Fruit fly (Drosophila melanogaster) whole organism, embryonic: Measurements from ENCODE around the gene CG3513.

ENCODE experiments used
- Adf1 ChIP-seq: fragments of 200-800 bp; sonication (Bioruptor generic); IDR thresholded peaks from 2 replicates; pipeline ENCODE4 v1.3.6; 2022; ENCODE audit warnings: missing biosample characterization, missing genetic modification characterization
- Aef1 ChIP-seq: fragments of 200-800 bp; sonication (Bioruptor generic); IDR thresholded peaks from 3 replicates; pipeline ENCODE4 v1.3.6; 2022; ENCODE audit warnings: missing biosample characterization, missing genetic modification characterization
- CG1233 ChIP-seq: fragments of 200-800 bp; sonication (Bioruptor generic); optimal IDR thresholded peaks from 4 replicates; lab custom pipeline; 2018; ENCODE audit warnings: missing biosample characterization, mild to moderate bottlenecking, missing genetic modification characterization
- CG12659 ChIP-seq: fragments of 200-800 bp; sonication (Bioruptor generic); optimal IDR thresholded peaks from 3 replicates; lab custom pipeline; 2017; ENCODE audit warnings: mild to moderate bottlenecking, missing biosample characterization, missing genetic modification reagents, missing genetic modification characterization
- CG15514 ChIP-seq: fragments of 200-800 bp; sonication (Bioruptor generic); optimal IDR thresholded peaks from 3 replicates; lab custom pipeline; 2017; ENCODE audit warnings: missing biosample characterization, missing genetic modification characterization, mild to moderate bottlenecking, moderate library complexity, missing genetic modification reagents
- CG15601 ChIP-seq: fragments of 200-800 bp; sonication (Bioruptor generic); optimal IDR thresholded peaks from 3 replicates; lab custom pipeline; 2019; ENCODE audit warnings: missing biosample characterization, mild to moderate bottlenecking, missing genetic modification characterization, moderate library complexity
- CG1647 ChIP-seq: fragments of 200-800 bp; sonication (Bioruptor generic); optimal IDR thresholded peaks from 3 replicates; lab custom pipeline; 2016; ENCODE audit warnings: missing biosample characterization, missing genetic modification characterization
- CG16815 ChIP-seq: fragments of 200-800 bp; sonication (Bioruptor generic); optimal IDR thresholded peaks from 3 replicates; lab custom pipeline; 2017; ENCODE audit warnings: missing biosample characterization, mild to moderate bottlenecking, missing genetic modification characterization
- CG17359 ChIP-seq: fragments of 200-800 bp; sonication (Bioruptor generic); optimal IDR thresholded peaks from 3 replicates; lab custom pipeline; 2018; ENCODE audit warnings: missing biosample characterization, mild to moderate bottlenecking, missing genetic modification characterization, moderate library complexity
- CG17361 ChIP-seq: fragments of 200-800 bp; sonication (Bioruptor generic); IDR thresholded peaks from 3 replicates; pipeline ENCODE4 v1.3.6; 2022; ENCODE audit warnings: missing biosample characterization, missing genetic modification characterization
- CG3065 ChIP-seq: fragments of 200-800 bp; sonication (Bioruptor generic); optimal IDR thresholded peaks from 2 replicates; lab custom pipeline; 2016; ENCODE audit warnings: missing biosample characterization, missing genetic modification characterization
- CG31224 ChIP-seq: fragments of 200-800 bp; sonication (Bioruptor generic); IDR thresholded peaks from 2 replicates; pipeline ENCODE4 v1.3.6; 2022; ENCODE audit warnings: missing biosample characterization, missing genetic modification characterization
- CG31365 ChIP-seq: fragments of 200-800 bp; sonication (Bioruptor generic); optimal IDR thresholded peaks from 2 replicates; lab custom pipeline; 2018; ENCODE audit warnings: missing biosample characterization, mild to moderate bottlenecking, missing genetic modification characterization
- CG32772 ChIP-seq: fragments of 200-800 bp; sonication (Bioruptor generic); IDR thresholded peaks from 2 replicates; pipeline ENCODE4 v1.3.6; 2022; ENCODE audit warnings: missing biosample characterization, missing genetic modification characterization
- CG33557 ChIP-seq: fragments of 200-800 bp; sonication (Bioruptor generic); optimal IDR thresholded peaks from 2 replicates; lab custom pipeline; 2019; ENCODE audit warnings: missing biosample characterization, mild to moderate bottlenecking, missing genetic modification characterization, moderate library complexity
- CG3847 ChIP-seq: fragments of 200-800 bp; sonication (Bioruptor generic); IDR thresholded peaks from 2 replicates; pipeline ENCODE4 v1.3.6; 2022; ENCODE audit warnings: missing biosample characterization, missing genetic modification characterization
- CG4707 ChIP-seq: fragments of 200-800 bp; sonication (Bioruptor generic); optimal IDR thresholded peaks from 2 replicates; lab custom pipeline; 2018; ENCODE audit warnings: missing biosample characterization, mild to moderate bottlenecking, missing genetic modification characterization, moderate library complexity
- CG5180 ChIP-seq: fragments of 200-800 bp; sonication (Bioruptor generic); optimal IDR thresholded peaks from 3 replicates; lab custom pipeline; 2017; ENCODE audit warnings: missing biosample characterization, missing genetic modification characterization, mild to moderate bottlenecking, moderate library complexity, missing genetic modification reagents
- CG5245 ChIP-seq: fragments of 200-800 bp; sonication (Bioruptor generic); optimal IDR thresholded peaks from 3 replicates; lab custom pipeline; 2016; ENCODE audit warnings: missing biosample characterization, missing genetic modification characterization
- CG6689 ChIP-seq: fragments of 200-800 bp; sonication (Bioruptor generic); IDR thresholded peaks from 2 replicates; pipeline ENCODE4 v1.3.6; 2022; ENCODE audit warnings: missing biosample characterization, missing genetic modification characterization
- CG6765 ChIP-seq: fragments of 200-800 bp; sonication (Bioruptor generic); optimal IDR thresholded peaks from 3 replicates; lab custom pipeline; 2017; ENCODE audit warnings: missing biosample characterization, mild to moderate bottlenecking, missing genetic modification characterization
- CG7271 ChIP-seq: fragments of 200-800 bp; sonication (Bioruptor generic); optimal IDR thresholded peaks from 2 replicates; lab custom pipeline; 2018; ENCODE audit warnings: missing biosample characterization, mild to moderate bottlenecking, missing genetic modification characterization, moderate library complexity
- CG7786 ChIP-seq: fragments of 200-800 bp; sonication (Bioruptor generic); optimal IDR thresholded peaks from 2 replicates; lab custom pipeline; 2016; ENCODE audit warnings: missing biosample characterization, missing genetic modification characterization
- CG8089 ChIP-seq: fragments of 200-800 bp; sonication (Bioruptor generic); optimal IDR thresholded peaks from 3 replicates; lab custom pipeline; 2016; ENCODE audit warnings: missing biosample characterization, missing genetic modification characterization
- CG8478 ChIP-seq: fragments of >200 bp; optimal IDR thresholded peaks from 2 replicates; lab custom pipeline; 2018
- CG9932 ChIP-seq: fragments of 200-800 bp; sonication (Bioruptor generic); IDR thresholded peaks from 2 replicates; pipeline ENCODE4 v1.3.6; 2022; ENCODE audit warnings: missing biosample characterization, missing genetic modification characterization
- Camta ChIP-seq: fragments of 200-800 bp; sonication (Bioruptor generic); optimal IDR thresholded peaks from 2 replicates; lab custom pipeline; 2016; ENCODE audit warnings: missing biosample characterization, missing genetic modification characterization
- Dll ChIP-seq: fragments of 200-800 bp; sonication (Bioruptor generic); IDR thresholded peaks from 4 replicates; pipeline ENCODE4 v1.3.6; 2022; ENCODE audit warnings: missing biosample characterization, missing genetic modification characterization; ENCODE audit not compliant: partially characterized antibody
- ERR ChIP-seq: fragments of 200-800 bp; sonication (Bioruptor generic); optimal IDR thresholded peaks from 2 replicates; lab custom pipeline; 2016; ENCODE audit warnings: missing biosample characterization, missing genetic modification characterization
- Eip74EF ChIP-seq, 2 experiments: fragments of 200-800 bp in 1 of 2; fragments of >200 bp in 1 of 2; sonication (Bioruptor generic) in 1 of 2; optimal IDR thresholded peaks; 2 replicates each; lab custom pipeline; 2017 to 2019; ENCODE audit warnings: missing biosample characterization in 2 of 2, missing genetic modification characterization in 2 of 2, mild to moderate bottlenecking in 1 of 2, moderate library complexity in 1 of 2
- Ets65A ChIP-seq: fragments of 200-800 bp; sonication (Bioruptor generic); peaks from one replicate; lab custom pipeline; 2016; ENCODE audit warnings: missing biosample characterization, missing genetic modification characterization
- H15 ChIP-seq: fragments of 200-800 bp; sonication (Bioruptor generic); IDR thresholded peaks from 3 replicates; pipeline ENCODE4 v1.3.6; 2022; ENCODE audit warnings: missing biosample characterization, missing genetic modification characterization
- Mad ChIP-seq: fragments of 200-800 bp; sonication (Bioruptor generic); optimal IDR thresholded peaks from 2 replicates; lab custom pipeline; 2016; ENCODE audit warnings: missing biosample characterization, missing genetic modification characterization
- NC2β ChIP-seq: fragments of 200-800 bp; sonication (Bioruptor generic); optimal IDR thresholded peaks from 2 replicates; lab custom pipeline; 2016; ENCODE audit warnings: missing biosample characterization, missing genetic modification characterization
- Sox100B ChIP-seq: fragments of 200-800 bp; sonication (Bioruptor generic); optimal IDR thresholded peaks from 3 replicates; lab custom pipeline; 2018; ENCODE audit warnings: missing biosample characterization, mild to moderate bottlenecking, missing genetic modification characterization
- ac ChIP-seq: fragments of 200-800 bp; sonication (Bioruptor generic); optimal IDR thresholded peaks from 3 replicates; lab custom pipeline; 2017; ENCODE audit warnings: missing biosample characterization, mild to moderate bottlenecking, missing genetic modification characterization
- al ChIP-seq: fragments of 200-800 bp; sonication (Bioruptor generic); IDR thresholded peaks from 2 replicates; pipeline ENCODE4 v1.3.6; 2022; ENCODE audit warnings: missing biosample characterization, missing genetic modification characterization
- az2 ChIP-seq: fragments of 200-800 bp; sonication (Bioruptor generic); optimal IDR thresholded peaks from 3 replicates; lab custom pipeline; 2016; ENCODE audit warnings: missing biosample characterization, missing genetic modification characterization
- crp ChIP-seq, 2 experiments: fragments of 200-800 bp; sonication (Bioruptor generic); optimal IDR thresholded peaks; 2 replicates in 1 of 2; 3 replicates in 1 of 2; lab custom pipeline; 2017; ENCODE audit warnings: missing biosample characterization in 2 of 2, missing genetic modification characterization in 2 of 2, mild to moderate bottlenecking in 1 of 2, moderate library complexity in 1 of 2
- dm ChIP-seq: fragments of 200-800 bp; sonication (Bioruptor generic); optimal IDR thresholded peaks from 3 replicates; lab custom pipeline; 2016; ENCODE audit warnings: missing biosample characterization, missing genetic modification characterization
- gcm2 ChIP-seq: fragments of 200-800 bp; sonication (Bioruptor generic); optimal IDR thresholded peaks from 2 replicates; lab custom pipeline; 2016; ENCODE audit warnings: missing biosample characterization, missing genetic modification characterization
- hbn ChIP-seq: fragments of 200-800 bp; sonication (Bioruptor generic); IDR thresholded peaks from 2 replicates; pipeline ENCODE4 v1.3.6; 2022; ENCODE audit warnings: missing biosample characterization, missing genetic modification characterization; ENCODE audit not compliant: partially characterized antibody
- insv ChIP-seq, 2 experiments: fragments of 200-800 bp; sonication (Bioruptor generic); optimal IDR thresholded peaks; 3 replicates each; lab custom pipeline; 2016 to 2018; ENCODE audit warnings: missing biosample characterization in 2 of 2, missing genetic modification characterization in 2 of 2
- lbe ChIP-seq: fragments of 200-800 bp; sonication (Bioruptor generic); optimal IDR thresholded peaks from 2 replicates; lab custom pipeline; 2016; ENCODE audit warnings: missing biosample characterization, mild to moderate bottlenecking, missing genetic modification characterization
- nmo ChIP-seq: fragments of 200-800 bp; sonication (Bioruptor generic); optimal IDR thresholded peaks from 2 replicates; lab custom pipeline; 2018; ENCODE audit warnings: missing biosample characterization, mild to moderate bottlenecking, missing genetic modification characterization, moderate library complexity
- sens ChIP-seq: fragments of 200-800 bp; sonication (Bioruptor generic); peaks from one replicate; lab custom pipeline; 2016; ENCODE audit warnings: missing biosample characterization, missing genetic modification characterization
- seq ChIP-seq: fragments of 200-800 bp; sonication (Bioruptor generic); IDR thresholded peaks from 2 replicates; pipeline ENCODE4 v1.3.6; 2022; ENCODE audit warnings: missing biosample characterization, missing genetic modification characterization
- tup ChIP-seq: fragments of 200-800 bp; sonication (Bioruptor generic); optimal IDR thresholded peaks from 2 replicates; lab custom pipeline; 2016; ENCODE audit warnings: missing biosample characterization, mild to moderate bottlenecking, missing genetic modification characterization, moderate library complexity
- vvl ChIP-seq: fragments of 200-800 bp; sonication (Bioruptor generic); IDR thresholded peaks from 2 replicates; pipeline ENCODE4 v1.3.6; 2022; ENCODE audit warnings: missing biosample characterization, missing genetic modification characterization
- zfh2 ChIP-seq: fragments of 200-800 bp; sonication (Bioruptor generic); optimal IDR thresholded peaks from 2 replicates; lab custom pipeline; 2016; ENCODE audit warnings: missing biosample characterization, missing genetic modification characterization

CG3513 gene

dm6 chr2L:3712949-3713416 lies 20.0 kb upstream of the CG3513 start, which contains the start of the genes CG31955 and CG2818 (continued):
- TF ChIP-seq CG31365 (tag; lab: Kevin White, UChicago): no peak
- TF ChIP-seq CG1647 (GFP tag; lab: Kevin White, UChicago): no peak
- TF ChIP-seq ac (GFP tag; lab: Kevin White, UChicago): no peak
- TF ChIP-seq Adf1 (GFP tag; lab: Robert Waterston, UW): 0 out of 2 replicates have a peak, but pooled peaks have one; percentile 5
- TF ChIP-seq NC2β (GFP tag; lab: Kevin White, UChicago): peak; percentile 3
- peak; percentile 59 for TF ChIP-seq hbn (GFP tag; lab: Robert Waterston, UW)
- TF ChIP-seq az2 (GFP tag; lab: Kevin White, UChicago): peak; percentile 1
- TF ChIP-seq CG33557: no peak
- no peak for TF ChIP-seq Camta (GFP tag; lab: Kevin White, UChicago)
- no peak for TF ChIP-seq CG5245 (GFP tag; lab: Kevin White, UChicago)
- TF ChIP-seq al: no peak
- peak; percentile 71 to 96 for TF ChIP-seq crp (GFP tag; optimal IDR thresholded peaks at IDR 0.05; lab: Kevin White, UChicago)
- no peak for TF ChIP-seq CG32772 (GFP tag; lab: Robert Waterston, UW)
- TF ChIP-seq CG17359: no peak
- no peak for TF ChIP-seq CG3065 (GFP tag; lab: Kevin White, UChicago)
- peak; percentile 9 for TF ChIP-seq ERR (GFP tag; lab: Kevin White, UChicago)
- no peak for TF ChIP-seq insv (GFP tag; optimal IDR thresholded peaks at IDR 0.05; lab: Kevin White, UChicago)
- no peak for TF ChIP-seq seq (GFP tag; lab: Robert Waterston, UW)
- TF ChIP-seq lbe (GFP tag; lab: Kevin White, UChicago): no peak
- TF ChIP-seq CG8089: no peak
- no peak for TF ChIP-seq CG1233 (GFP tag; lab: Kevin White, UChicago)
- no peak for TF ChIP-seq gcm2 (GFP tag; lab: Kevin White, UChicago)
- TF ChIP-seq CG8478: no peak
- TF ChIP-seq Eip74EF (GFP tag; optimal IDR thresholded peaks at IDR 0.05; lab: Kevin White, UChicago): no peak

dm6 chr2L:3711665-3712064 lies 18.7 kb upstream of the CG3513 start, which contains the start of gene cutlet:
TSS of gene cutlet (minus strand) at chr2L:3711748.
- TF ChIP-seq CG31224 (GFP tag; lab: Robert Waterston, UW) (no peak), CG6765 (GFP tag; lab: Kevin White, UChicago) (no peak), CG4707 (GFP tag; lab: Kevin White, UChicago) (no peak), Sox100B (GFP tag; lab: Kevin White, UChicago) (peak; percentile 44), CG5245 (GFP tag; lab: Kevin White, UChicago) (no peak), dm (GFP tag; lab: Kevin White, UChicago) (no peak), Mad (no peak), CG32772 (GFP tag; lab: Robert Waterston, UW) (no peak), CG1647 (GFP tag; lab: Kevin White, UChicago) (no peak), tup (no peak), CG17361 (GFP tag; lab: Robert Waterston, UW) (0 out of 3 replicates have a peak, but pooled peaks have one; percentile 8), CG9932 (GFP tag; lab: Robert Waterston, UW) (no peak), insv (GFP tag; optimal IDR thresholded peaks at IDR 0.05; lab: Kevin White, UChicago) (no peak), CG7786 (GFP tag; lab: Kevin White, UChicago) (no peak), Ets65A (GFP tag; lab: Kevin White, UChicago) (no peak), nmo (GFP tag; lab: Kevin White, UChicago) (peak; percentile 24), CG7271 (tag; lab: Kevin White, UChicago) (no peak), CG12659 (peak; percentile 34), CG3847 (GFP tag; lab: Robert Waterston, UW) (peak; percentile 57), CG5180 (no peak), vvl (GFP tag; lab: Robert Waterston, UW) (0 out of 2 replicates have a peak, but pooled peaks have one; percentile 23), Dll (GFP tag; lab: Robert Waterston, UW) (peak; percentile 23; the same call in 1 of the 4 replicates), CG6689 (GFP tag; lab: Robert Waterston, UW) (no peak), CG15514 (GFP tag; lab: Kevin White, UChicago) (peak; percentile 33), CG16815 (GFP tag; lab: Kevin White, UChicago) (no peak), CG15601 (tag; lab: Kevin White, UChicago) (peak; percentile 24), zfh2 (no peak), H15 (GFP tag; lab: Robert Waterston, UW) (no peak), Aef1 (GFP tag; lab: Robert Waterston, UW) (no peak), sens (peak; percentile 63)
